Worm (Caenorhabditis elegans): Measurements from ENCODE around the gene T06E8.2.
"Not testable (repeated sequence)": the region's sequence is repeated elsewhere in the genome, so short reads cannot be mapped to it uniquely, and the experiment has no call there.

The T06E8.2 gene

DNA sequence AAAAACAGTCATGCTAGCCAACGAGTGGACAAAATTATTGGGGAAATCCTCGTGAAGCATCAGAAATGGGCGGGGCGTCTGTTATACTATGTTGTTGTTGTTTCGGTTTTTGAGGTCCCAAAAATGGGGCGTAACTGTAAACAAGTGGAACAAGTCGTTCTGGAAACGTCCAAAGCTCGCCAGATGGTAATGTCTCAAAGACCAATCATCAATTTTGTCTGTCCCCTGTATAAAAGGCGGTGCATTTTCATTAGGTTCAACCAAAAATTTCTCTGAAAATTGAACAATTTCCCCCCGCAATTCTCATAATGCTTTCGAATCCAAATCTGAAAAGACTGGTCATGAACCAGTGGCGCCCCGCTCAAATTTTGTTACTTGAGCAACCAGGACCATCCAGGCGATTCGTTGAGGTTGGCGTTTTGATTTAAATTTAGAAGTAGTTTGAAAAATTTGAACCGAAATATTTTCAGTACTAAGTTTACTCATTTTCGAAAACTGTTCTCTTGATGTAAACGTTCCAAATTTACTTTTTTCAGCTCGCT is 17.1 kb downstream of the T06E8.2 start:
- TF ChIP-seq ceh-13 (GFP tag; optimal IDR thresholded peaks at IDR 0.05) (no peak), hnd-1 (tag; optimal IDR thresholded peaks at IDR 0.05) (no peak), hmbx-1 (tag; optimal IDR thresholded peaks at IDR 0.05) (no peak), ets-7 (tag; optimal IDR thresholded peaks at IDR 0.05) (no peak)

DNA sequence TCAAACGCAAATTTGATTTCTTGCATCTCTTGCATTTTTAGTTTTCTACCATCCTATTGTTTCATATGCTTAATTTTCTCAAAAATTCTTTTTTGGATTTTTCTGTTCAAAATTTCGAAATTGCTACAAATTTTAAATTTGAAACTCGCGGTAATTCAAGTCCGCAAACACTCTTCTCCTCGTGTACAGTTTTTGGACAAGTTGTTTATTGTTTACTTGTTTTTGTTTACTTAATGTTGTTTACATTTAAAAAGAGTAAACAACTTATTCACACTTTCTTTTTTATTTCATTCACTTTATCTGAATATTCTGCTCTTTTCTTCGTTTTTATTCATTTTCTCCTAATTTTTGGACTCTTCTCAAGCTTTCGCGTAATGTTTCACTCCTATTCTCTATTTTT is 17.9 kb downstream of the T06E8.2 start:
- TF ChIP-seq B0310.2 (tag; optimal IDR thresholded peaks at IDR 0.05) (no peak), tra-4 (tag; optimal IDR thresholded peaks at IDR 0.05) (no peak), tbx-37 (GFP tag; conservative IDR thresholded peaks at IDR 0.05) (no peak)

DNA sequence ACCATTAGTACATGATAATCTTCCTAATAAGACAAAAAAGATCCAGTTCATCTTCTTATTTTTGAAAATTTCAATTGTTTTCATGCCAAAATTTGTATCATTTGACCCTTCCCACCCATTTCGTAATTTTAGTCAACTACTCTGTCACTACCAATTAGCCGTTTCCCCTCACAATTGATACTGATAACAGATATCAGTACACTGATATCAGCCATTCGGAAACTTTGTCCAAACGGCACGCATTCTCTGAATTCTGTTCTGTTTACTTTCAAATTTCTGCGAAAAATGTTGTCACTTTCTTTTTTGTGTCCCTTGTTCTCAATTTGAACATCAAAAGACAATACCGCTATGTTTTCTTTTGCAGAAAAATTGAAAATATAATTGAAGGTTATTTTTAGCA is 23.6 kb downstream of the T06E8.2 start:
- no peak for TF ChIP-seq tra-4 (tag; optimal IDR thresholded peaks at IDR 0.05)
- TF ChIP-seq B0310.2 (tag; optimal IDR thresholded peaks at IDR 0.05): no peak

DNA sequence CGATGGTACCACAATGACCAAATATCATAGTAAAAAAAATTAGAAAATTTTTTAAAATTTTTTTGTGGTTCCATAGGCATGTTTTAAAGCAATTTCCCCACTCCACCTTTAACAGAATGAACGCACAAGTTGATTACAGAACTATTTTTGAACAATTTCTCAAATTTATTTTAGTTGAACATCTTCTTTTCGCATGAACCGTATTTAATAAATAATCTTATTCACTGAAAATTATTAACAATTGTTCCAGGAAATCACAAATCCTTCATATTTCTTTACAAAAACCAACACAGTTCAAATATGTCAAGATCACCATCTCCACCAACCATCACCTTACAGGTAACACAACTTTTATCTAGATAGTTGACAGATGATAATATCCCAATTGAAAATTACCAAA is 24.6 kb downstream of the T06E8.2 start, which contains the start of gene lea-1:
TSS of gene lea-1 (plus strand) at position 301 of the 400 bp plus-strand sequence.
- no peak for TF ChIP-seq ets-7 (tag; optimal IDR thresholded peaks at IDR 0.05)
- TF ChIP-seq pes-1 (GFP tag; IDR thresholded peaks at IDR 0.05): no peak
- no peak for TF ChIP-seq hnd-1 (tag; optimal IDR thresholded peaks at IDR 0.05)
- no peak for TF ChIP-seq hmg-4 (GFP tag; optimal IDR thresholded peaks at IDR 0.05)
- no peak for TF ChIP-seq scrt-1 (GFP tag; IDR thresholded peaks at IDR 0.05)
- no peak for TF ChIP-seq tra-4 (tag; optimal IDR thresholded peaks at IDR 0.05)
- TF ChIP-seq tbx-11 (GFP tag; IDR thresholded peaks at IDR 0.05): no peak
- TF ChIP-seq F13C5.2 (tag; optimal IDR thresholded peaks at IDR 0.05): no peak
- TF ChIP-seq ceh-36 (tag; optimal IDR thresholded peaks at IDR 0.05): no peak
- TF ChIP-seq flt-1 (GFP tag; IDR thresholded peaks at IDR 0.05): no peak

DNA sequence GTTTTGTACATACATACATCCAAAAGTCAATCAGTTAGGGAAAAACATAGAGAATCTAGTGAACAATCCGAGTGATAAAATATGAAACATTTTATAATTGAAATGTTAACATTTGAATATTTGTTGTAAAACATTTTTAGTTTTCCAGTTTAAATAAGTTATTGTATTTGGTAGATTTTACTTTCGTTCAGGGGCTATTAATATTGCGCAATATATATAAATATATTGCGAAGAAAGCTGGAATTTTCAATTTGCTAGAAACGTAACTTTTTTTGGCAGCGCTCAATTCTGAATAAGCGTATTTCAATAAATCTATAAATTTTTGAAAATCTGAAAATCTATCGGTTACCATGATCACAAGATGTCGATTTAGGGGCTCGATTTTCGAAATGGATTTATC is 28.7 kb downstream of the T06E8.2 start:
- no peak for TF ChIP-seq ama-1 (optimal IDR thresholded peaks at IDR 0.05)
- no peak for TF ChIP-seq scrt-1 (GFP tag; IDR thresholded peaks at IDR 0.05)

DNA sequence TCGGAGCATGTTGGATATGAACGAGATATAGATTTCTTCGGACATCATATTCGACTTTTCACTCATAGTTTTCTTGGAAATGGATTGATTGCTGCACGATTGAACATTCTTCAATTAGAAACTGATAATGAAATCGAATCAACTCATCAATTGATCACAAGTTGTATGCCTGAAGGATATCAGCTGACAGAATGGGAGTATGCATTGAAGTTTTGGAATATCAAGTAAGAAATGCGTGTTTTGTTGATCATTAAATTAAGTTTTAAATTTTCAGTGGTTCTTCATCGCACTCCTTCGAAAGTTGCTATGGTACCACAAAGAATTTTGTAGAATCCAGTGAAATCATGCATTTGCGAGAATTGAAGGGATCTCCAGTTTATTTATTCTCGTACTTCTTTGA is 29.8 kb downstream of the T06E8.2 start:
- TF ChIP-seq hmbx-1 (tag; optimal IDR thresholded peaks at IDR 0.05): no peak
- TF ChIP-seq ets-7 (tag; optimal IDR thresholded peaks at IDR 0.05): no peak
- TF ChIP-seq ceh-36 (tag; optimal IDR thresholded peaks at IDR 0.05): no peak
- no peak for TF ChIP-seq scrt-1 (GFP tag; IDR thresholded peaks at IDR 0.05)
- TF ChIP-seq F13C5.2 (tag; optimal IDR thresholded peaks at IDR 0.05): no peak
- TF ChIP-seq tbx-37 (GFP tag; conservative IDR thresholded peaks at IDR 0.05): no peak
- no peak for TF ChIP-seq tbx-11 (GFP tag; IDR thresholded peaks at IDR 0.05)
- no peak for TF ChIP-seq hnd-1 (tag; optimal IDR thresholded peaks at IDR 0.05)
- TF ChIP-seq aly-1 (tag; optimal IDR thresholded peaks at IDR 0.05): no peak
- no peak for TF ChIP-seq ceh-13 (GFP tag; optimal IDR thresholded peaks at IDR 0.05)
- TF ChIP-seq B0310.2 (tag; optimal IDR thresholded peaks at IDR 0.05): no peak
- TF ChIP-seq flt-1 (GFP tag; IDR thresholded peaks at IDR 0.05): no peak
- no peak for TF ChIP-seq hmg-4 (GFP tag; optimal IDR thresholded peaks at IDR 0.05)
- TF ChIP-seq ama-1 (optimal IDR thresholded peaks at IDR 0.05): no peak
- no peak for TF ChIP-seq sea-1 (GFP tag; conservative IDR thresholded peaks at IDR 0.05)

DNA sequence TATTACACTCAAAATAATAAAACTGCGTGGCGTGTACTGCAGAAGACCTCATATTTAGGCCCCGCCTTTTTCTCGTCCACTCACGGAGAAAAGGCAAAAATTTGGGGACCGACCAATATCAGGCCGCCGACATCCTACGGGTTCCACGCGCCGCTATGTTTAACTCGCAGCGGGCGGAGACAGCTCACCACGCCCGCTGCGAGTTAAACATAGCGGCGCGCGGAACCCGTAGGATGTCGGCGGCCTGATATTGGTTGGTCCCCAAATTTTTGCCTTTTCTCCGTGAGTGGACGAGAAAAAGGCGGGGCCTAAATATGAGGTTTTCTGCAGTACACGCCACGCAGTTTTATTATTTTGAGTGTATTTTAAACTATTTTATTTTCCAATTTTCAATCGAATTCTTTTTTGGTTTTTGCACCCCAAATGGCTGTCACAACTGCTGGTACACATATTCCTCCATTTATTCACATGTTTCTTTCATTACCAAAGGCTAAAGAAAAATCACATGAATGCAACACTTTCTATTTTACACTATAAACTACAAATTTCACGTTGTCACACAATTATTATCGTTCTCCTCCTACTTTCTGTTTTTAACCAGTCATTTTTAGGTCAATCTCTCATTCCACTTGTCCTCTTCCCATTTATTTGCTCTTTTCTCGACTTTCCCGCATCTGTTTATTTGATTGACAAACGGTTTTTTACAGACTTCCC is 32.0 kb downstream of the T06E8.2 start, which contains the start of gene uda-1:
TSS of gene uda-1 (plus strand) at position 708 of the 714 bp plus-strand sequence.
- TF ChIP-seq hmbx-1 (tag; optimal IDR thresholded peaks at IDR 0.05); tra-4 (tag; optimal IDR thresholded peaks at IDR 0.05); ama-1 (optimal IDR thresholded peaks at IDR 0.05): not testable (repeated sequence)

DNA sequence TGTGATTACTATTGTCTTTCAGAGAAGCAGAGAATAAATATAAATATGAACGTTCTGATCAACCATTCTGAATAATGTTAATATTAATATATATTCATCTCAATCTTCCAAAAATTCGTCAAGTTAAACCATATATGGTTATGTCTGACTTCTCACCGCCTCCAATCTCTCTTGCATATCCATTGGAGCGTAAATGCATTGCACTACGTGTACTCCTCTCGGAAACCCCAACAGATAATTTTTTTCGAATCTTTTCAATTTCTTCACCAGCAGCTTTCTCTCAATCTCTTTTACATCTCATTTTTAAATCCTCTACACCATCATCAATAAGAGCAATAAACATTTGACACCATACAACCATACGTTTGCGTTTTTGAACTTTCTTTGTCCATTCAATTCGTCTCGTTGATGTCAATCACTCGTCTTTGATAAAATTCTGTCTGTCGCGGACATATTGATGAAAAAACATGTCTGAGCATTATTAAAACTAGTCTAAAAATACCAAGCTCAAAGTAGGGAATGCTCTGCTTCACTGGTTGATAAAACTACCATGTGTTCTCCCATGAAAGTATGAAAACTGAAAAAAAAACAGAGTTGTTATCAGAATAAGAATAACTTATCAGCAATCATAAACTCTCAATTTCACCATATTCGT is 32.8 kb downstream of the T06E8.2 start:
- no peak for TF ChIP-seq sea-1 (GFP tag; conservative IDR thresholded peaks at IDR 0.05)
- no peak for TF ChIP-seq ceh-36 (tag; optimal IDR thresholded peaks at IDR 0.05)
- TF ChIP-seq hnd-1 (tag; optimal IDR thresholded peaks at IDR 0.05): no peak
- no peak for TF ChIP-seq pes-1 (GFP tag; IDR thresholded peaks at IDR 0.05)
- TF ChIP-seq tra-4 (tag; optimal IDR thresholded peaks at IDR 0.05): no peak
- no peak for TF ChIP-seq scrt-1 (GFP tag; IDR thresholded peaks at IDR 0.05)
- TF ChIP-seq hmg-4 (GFP tag; optimal IDR thresholded peaks at IDR 0.05): no peak
- TF ChIP-seq ama-1 (optimal IDR thresholded peaks at IDR 0.05): no peak
- no peak for TF ChIP-seq tbx-37 (GFP tag; conservative IDR thresholded peaks at IDR 0.05)

DNA sequence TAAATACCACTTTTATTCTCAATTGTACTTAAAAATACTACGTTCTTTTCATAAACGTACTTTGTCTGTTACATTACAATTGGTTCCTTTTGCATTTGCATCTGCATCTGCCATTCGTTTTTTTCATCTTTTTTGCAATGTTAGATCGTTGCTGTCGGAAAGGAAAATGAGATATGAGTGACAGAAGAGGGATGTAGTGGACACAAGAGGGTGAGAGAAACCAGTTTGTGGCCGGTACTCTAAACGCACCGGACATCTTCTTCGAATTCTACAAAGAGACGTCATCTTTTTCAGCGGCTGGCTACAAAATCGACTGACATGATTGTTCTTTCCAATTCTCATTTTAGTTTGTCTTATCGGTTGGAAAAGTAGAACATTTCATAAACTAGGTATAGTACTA is 33.5 kb downstream of the T06E8.2 start:
- no peak for TF ChIP-seq ceh-36 (tag; optimal IDR thresholded peaks at IDR 0.05)
- no peak for TF ChIP-seq ets-7 (tag; optimal IDR thresholded peaks at IDR 0.05)
- TF ChIP-seq scrt-1 (GFP tag; IDR thresholded peaks at IDR 0.05): no peak
- TF ChIP-seq tbx-37 (GFP tag; conservative IDR thresholded peaks at IDR 0.05): no peak
- no peak for TF ChIP-seq pes-1 (GFP tag; IDR thresholded peaks at IDR 0.05)
- TF ChIP-seq ceh-13 (GFP tag; optimal IDR thresholded peaks at IDR 0.05): no peak
- no peak for TF ChIP-seq flt-1 (GFP tag; IDR thresholded peaks at IDR 0.05)
- no peak for TF ChIP-seq hnd-1 (tag; optimal IDR thresholded peaks at IDR 0.05)
- no peak for TF ChIP-seq hmbx-1 (tag; optimal IDR thresholded peaks at IDR 0.05)
- TF ChIP-seq sea-1 (GFP tag; conservative IDR thresholded peaks at IDR 0.05): no peak
- TF ChIP-seq hmg-4 (GFP tag; optimal IDR thresholded peaks at IDR 0.05): no peak
- TF ChIP-seq F13C5.2 (tag; optimal IDR thresholded peaks at IDR 0.05): no peak
- no peak for TF ChIP-seq aly-1 (tag; optimal IDR thresholded peaks at IDR 0.05)
- TF ChIP-seq tra-4 (tag; optimal IDR thresholded peaks at IDR 0.05): no peak
- TF ChIP-seq tbx-11 (GFP tag; IDR thresholded peaks at IDR 0.05): no peak

All from whole organism, early embryonic.